Worm (Caenorhabditis elegans) whole organism, L4 larva: ENCODE results near the gene myrf-1.

Experiments used
- R02D3.7 ChIP-seq: fragments of 150-350 bp; sonication (generic microtip); optimal IDR thresholded peaks from 3 replicates; lab custom pipeline; 2014; ENCODE audit warnings: missing biosample characterization, missing genetic modification characterization
- aly-2 ChIP-seq: sonication (generic microtip); optimal IDR thresholded peaks from 2 replicates; lab custom pipeline; 2018; ENCODE audit warnings: missing biosample characterization, missing genetic modification characterization
- dpl-1 ChIP-seq: fragments of 150-350 bp; optimal IDR thresholded peaks from 2 replicates; lab custom pipeline; 2014; ENCODE audit warnings: missing biosample characterization, missing genetic modification reagents, missing genetic modification characterization
- mxl-2 ChIP-seq: fragments of 200-800 bp; sonication (Bioruptor generic); conservative IDR thresholded peaks from 2 replicates; pipeline ENCODE4 v1.3.6; 2022; ENCODE audit warnings: missing genetic modification reagents, missing genetic modification characterization, missing compliant biosample characterization
- nhr-76 ChIP-seq: fragments of 150-350 bp; optimal IDR thresholded peaks from 2 replicates; lab custom pipeline; 2014; ENCODE audit warnings: missing biosample characterization, missing genetic modification characterization
- skn-1 ChIP-seq: fragments of 150-350 bp; optimal IDR thresholded peaks from 2 replicates; lab custom pipeline; 2014; ENCODE audit warnings: missing biosample characterization, missing genetic modification characterization
- zfp-3 ChIP-seq: fragments of 200-800 bp; sonication (Bioruptor generic); conservative IDR thresholded peaks from 2 replicates; pipeline ENCODE4 v1.3.6; 2022; ENCODE audit warnings: missing genetic modification reagents, missing genetic modification characterization, missing compliant biosample characterization

- TF ChIP-seq skn-1 (no peak), zfp-3 (GFP tag; lab: Robert Waterston, UW) (no peak), R02D3.7 (tag; lab: Kevin White, UChicago) (no peak), aly-2 (tag; lab: Kevin White, UChicago) (no peak), mxl-2 (GFP tag; lab: Robert Waterston, UW) (no peak), dpl-1 (GFP tag; lab: Kevin White, UChicago) (no peak), nhr-76 (tag; lab: Kevin White, UChicago) (no peak)
Observed at ce11 chrII:10533985-10534384, 31.6 kb upstream of the myrf-1 start.
